Fruit fly (Drosophila melanogaster): Measurements from ENCODE around the gene Gmd.
A peak's percentile ranks its signal among the peaks of the same experiment; 100 is the strongest.

The Gmd gene

DNA sequence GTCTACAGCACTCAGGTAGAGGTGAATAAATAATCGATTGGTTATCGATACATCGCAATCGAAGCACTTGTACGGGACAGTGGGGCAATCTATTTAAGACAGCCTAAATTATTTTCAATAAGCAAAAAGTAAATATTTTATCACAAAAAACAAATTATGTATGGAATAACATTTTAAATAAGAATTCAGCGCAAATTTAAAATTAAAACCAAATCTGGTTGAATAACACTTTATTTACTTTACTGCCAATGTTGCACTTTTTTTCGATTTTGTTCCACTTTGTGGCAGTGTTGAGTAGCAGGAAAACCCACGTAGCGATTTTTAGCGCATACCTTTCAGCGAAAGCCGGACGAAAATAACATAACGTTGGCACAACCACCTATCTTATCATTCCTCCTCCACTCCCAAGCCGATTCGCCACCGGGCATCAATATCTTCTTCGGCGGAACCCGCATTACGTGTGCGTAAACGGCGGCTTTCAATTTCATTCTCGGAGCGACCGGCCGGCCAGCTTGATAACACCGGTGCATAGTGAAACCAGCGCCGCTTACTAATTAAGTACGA lies at the start of gene Gmd, which contains the start of gene CG3792 (continued):
- TF ChIP-seq CG7786 (GFP tag; optimal IDR thresholded peaks at IDR 0.05) (peak; percentile 93), nom (GFP tag; optimal IDR thresholded peaks at IDR 0.05) (peak; percentile 91), CG12942 (GFP tag; optimal IDR thresholded peaks at IDR 0.05) (peak; percentile 95), MTF-1 (GFP tag; optimal IDR thresholded peaks at IDR 0.05; ENCODE audit: borderline replicate concordance) (peak; percentile 89), z (GFP tag; IDR thresholded peaks at IDR 0.05) (peak; percentile 35; the same call in 1 of the 3 replicates), caup (GFP tag; optimal IDR thresholded peaks at IDR 0.05; ENCODE audit: severe bottlenecking) (peak; percentile 90), abd-A (tag; optimal IDR thresholded peaks at IDR 0.05) (no peak), cwo (GFP tag; optimal IDR thresholded peaks at IDR 0.05) (peak; percentile 93), peb (GFP tag; IDR thresholded peaks at IDR 0.05) (peak; percentile 96), Ptx1 (GFP tag; IDR thresholded peaks at IDR 0.05) (peak; percentile 98), CG12104 (GFP tag; optimal IDR thresholded peaks at IDR 0.05) (peak; percentile 93), CG15696 (tag; optimal IDR thresholded peaks at IDR 0.05) (peak; percentile 96), dan (GFP tag; IDR thresholded peaks at IDR 0.05) (peak; percentile 85), CG12299 (tag; optimal IDR thresholded peaks at IDR 0.05) (peak; percentile 89), Hmr (GFP tag; optimal IDR thresholded peaks at IDR 0.05) (peak; percentile 94), dpn (GFP tag; optimal IDR thresholded peaks at IDR 0.05) (peak; percentile 95 to 96), CG18011 (GFP tag; optimal IDR thresholded peaks at IDR 0.05) (peak; percentile 84), kay (GFP tag; optimal IDR thresholded peaks at IDR 0.05) (peak; percentile 96), CG18262 (tag; optimal IDR thresholded peaks at IDR 0.05) (peak; percentile 97), hb (GFP tag; IDR thresholded peaks at IDR 0.05; ENCODE audit: partially characterized antibody) (peak; percentile 88), GATAe (GFP tag; conservative IDR thresholded peaks at IDR 0.05) (peak; percentile 90), eyg (GFP tag; optimal IDR thresholded peaks at IDR 0.05) (peak; percentile 67), da (GFP tag; optimal IDR thresholded peaks at IDR 0.05) (peak; percentile 69), HmgD (GFP tag; optimal IDR thresholded peaks at IDR 0.05) (peak; percentile 87), vvl (GFP tag; IDR thresholded peaks at IDR 0.05) (peak; percentile 98), insv (GFP tag; optimal IDR thresholded peaks at IDR 0.05) (peak in 1 of 2 experiments; percentile 77), Gsc (GFP tag; IDR thresholded peaks at IDR 0.05) (peak; percentile 87), ssp (GFP tag; IDR thresholded peaks at IDR 0.05) (peak; percentile 91), Ets65A (GFP tag) (peak; percentile 99), CG34422 (GFP tag; IDR thresholded peaks at IDR 0.05) (peak; percentile 98), CG9609 (GFP tag; optimal IDR thresholded peaks at IDR 0.05) (peak; percentile 91), CG17186 (GFP tag; optimal IDR thresholded peaks at IDR 0.05) (peak; percentile 63), C15 (GFP tag; IDR thresholded peaks at IDR 0.05) (peak; percentile 92), nmo (GFP tag; optimal IDR thresholded peaks at IDR 0.05) (peak; percentile 97), lov (optimal IDR thresholded peaks at IDR 0.05) (no peak), lov (GFP tag; IDR thresholded peaks at IDR 0.05) (peak; percentile 76; the same call in 2 of the 3 replicates), amos (GFP tag; IDR thresholded peaks at IDR 0.05; ENCODE audit: partially characterized antibody) (peak; percentile 76), CG15011 (GFP tag; optimal IDR thresholded peaks at IDR 0.05) (no peak), gcm (GFP tag; optimal IDR thresholded peaks at IDR 0.05) (peak; percentile 81), ind (GFP tag; optimal IDR thresholded peaks at IDR 0.05) (peak; percentile 97), ewg (GFP tag; optimal IDR thresholded peaks at IDR 0.05) (peak; percentile 89), Blimp-1 (GFP tag; optimal IDR thresholded peaks at IDR 0.05) (peak; percentile 91), CG9876 (GFP tag; optimal IDR thresholded peaks at IDR 0.05) (peak; percentile 75), jumu (GFP tag; optimal IDR thresholded peaks at IDR 0.05) (peak; percentile 95), pfk (GFP tag; optimal IDR thresholded peaks at IDR 0.05) (peak; percentile 56), Spps (tag; optimal IDR thresholded peaks at IDR 0.05) (peak; percentile 93), Dp (GFP tag; optimal IDR thresholded peaks at IDR 0.05) (peak; percentile 22), CG12744 (GFP tag; optimal IDR thresholded peaks at IDR 0.05) (peak; percentile 96), CG15514 (GFP tag; optimal IDR thresholded peaks at IDR 0.05) (peak; percentile 88)

All from whole organism, embryonic.